Worm (Caenorhabditis elegans): ENCODE measurements around the gene C32D5.11.

DNA sequence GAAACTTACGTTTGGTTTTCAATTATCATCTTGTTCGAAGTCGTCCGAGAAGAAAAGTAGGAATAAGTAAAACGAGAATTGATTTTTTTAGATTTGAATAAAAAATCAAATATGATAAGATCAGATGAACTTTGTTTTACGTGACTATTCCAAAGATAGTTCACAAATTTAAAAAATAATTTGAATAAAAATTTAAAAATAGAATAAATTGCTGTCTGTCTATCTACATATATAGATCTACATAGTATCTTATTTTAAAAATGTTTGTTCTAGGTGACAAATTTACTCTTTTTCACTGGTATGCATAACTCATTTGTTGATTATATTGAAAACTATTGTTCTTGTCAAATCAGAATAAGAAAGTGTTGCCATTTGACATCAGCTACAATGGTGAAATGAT lies 32.7 kb upstream of the C32D5.11 start, which contains the start of gene F58F12.2:
- no peak for TF ChIP-seq flt-1 (GFP tag; IDR thresholded peaks at IDR 0.05)
- no peak for TF ChIP-seq hnd-1 (tag; optimal IDR thresholded peaks at IDR 0.05)
- TF ChIP-seq ama-1 (optimal IDR thresholded peaks at IDR 0.05) = no peak
- no peak for TF ChIP-seq tbx-11 (GFP tag; IDR thresholded peaks at IDR 0.05)
- TF ChIP-seq tbx-37 (GFP tag; conservative IDR thresholded peaks at IDR 0.05) = no peak
- TF ChIP-seq ets-7 (tag; optimal IDR thresholded peaks at IDR 0.05) = no peak
- no peak for TF ChIP-seq pes-1 (GFP tag; IDR thresholded peaks at IDR 0.05)
